Fruit fly (Drosophila melanogaster): ENCODE results near the gene Rabex-5.

- TF ChIP-seq EcR (GFP tag; optimal IDR thresholded peaks at IDR 0.05) (no peak), D1 (tag; optimal IDR thresholded peaks at IDR 0.05) (no peak), CG32121 (GFP tag; IDR thresholded peaks at IDR 0.05) (no peak), CG4496 (GFP tag; IDR thresholded peaks at IDR 0.05) (no peak), fd96Ca (GFP tag; IDR thresholded peaks at IDR 0.05) (no peak), gl (tag; optimal IDR thresholded peaks at IDR 0.05) (no peak), rn (GFP tag; IDR thresholded peaks at IDR 0.05) (no peak), CG14655 (GFP tag; optimal IDR thresholded peaks at IDR 0.05) (no peak), CG34367 (tag; optimal IDR thresholded peaks at IDR 0.05) (no peak), CG15710 (tag; optimal IDR thresholded peaks at IDR 0.05) (no peak), CG8159 (tag; optimal IDR thresholded peaks at IDR 0.05) (no peak), Snoo (tag; optimal IDR thresholded peaks at IDR 0.05) (no peak), CG10348 (GFP tag; IDR thresholded peaks at IDR 0.05) (no peak), Pif1B (GFP tag; optimal IDR thresholded peaks at IDR 0.05) (no peak)
Observed at dm6 chr3L:1329724-1330123, 34.0 kb downstream of the Rabex-5 start, which contains the start of gene ND-ACP.
